Worm (Caenorhabditis elegans) whole organism, young adult: ENCODE data around the gene nhr-133.

Experiments used
- B0019.2 ChIP-seq: fragments of 200-800 bp; sonication (Bioruptor generic); conservative IDR thresholded peaks from 2 replicates; pipeline ENCODE4 v1.3.6; 2022; ENCODE audit warnings: missing genetic modification reagents, missing genetic modification characterization, missing compliant biosample characterization
- C17E4.6 ChIP-seq: fragments of 200-800 bp; sonication (Bioruptor generic); IDR thresholded peaks from 2 replicates; pipeline ENCODE4 v1.3.6; 2022; ENCODE audit warnings: missing genetic modification reagents, missing genetic modification characterization, missing compliant biosample characterization
- D2030.7 ChIP-seq: fragments of 200-800 bp; sonication (Bioruptor generic); IDR thresholded peaks from 2 replicates; pipeline ENCODE4 v1.3.6; 2022; ENCODE audit warnings: missing genetic modification reagents, missing genetic modification characterization, missing compliant biosample characterization
- F22D6.2 ChIP-seq: sonication (generic microtip); optimal IDR thresholded peaks from 2 replicates; lab custom pipeline; 2016; ENCODE audit warnings: mild to moderate bottlenecking, missing genetic modification characterization, missing compliant biosample characterization
- F23B12.7 ChIP-seq: sonication (generic microtip); optimal IDR thresholded peaks from 2 replicates; lab custom pipeline; 2017; ENCODE audit warnings: missing genetic modification characterization, mild to moderate bottlenecking, missing compliant biosample characterization, antibody characterized with exemption, moderate library complexity; ENCODE audit not compliant: insufficient read depth
- F49E8.2 ChIP-seq: sonication (generic microtip); optimal IDR thresholded peaks from 3 replicates; lab custom pipeline; 2017; ENCODE audit warnings: missing genetic modification characterization, mild to moderate bottlenecking, missing compliant biosample characterization, antibody characterized with exemption, moderate library complexity; ENCODE audit not compliant: insufficient read depth
- F52B5.7 ChIP-seq: sonication (generic microtip); optimal IDR thresholded peaks from 2 replicates; lab custom pipeline; 2016; ENCODE audit warnings: mild to moderate bottlenecking, missing genetic modification characterization, missing compliant biosample characterization
- F55B11.4 ChIP-seq: sonication (generic microtip); optimal IDR thresholded peaks from 2 replicates; lab custom pipeline; 2016; ENCODE audit warnings: missing compliant biosample characterization, missing genetic modification characterization, borderline replicate concordance; ENCODE audit not compliant: insufficient read depth
- K11D2.4 ChIP-seq: fragments of 200-800 bp; sonication (Bioruptor generic); IDR thresholded peaks from 2 replicates; pipeline ENCODE4 v1.3.6; 2022; ENCODE audit warnings: missing genetic modification reagents, missing genetic modification characterization, missing compliant biosample characterization
- K12H6.12 ChIP-seq: fragments of 200-800 bp; sonication (Bioruptor generic); optimal IDR thresholded peaks from 2 replicates; lab custom pipeline; 2018; ENCODE audit warnings: mild to moderate bottlenecking, missing genetic modification characterization, missing compliant biosample characterization
- Y56A3A.18 ChIP-seq: fragments of 200-800 bp; sonication (Bioruptor generic); IDR thresholded peaks from 2 replicates; pipeline ENCODE4 v1.3.6; 2022; ENCODE audit warnings: missing genetic modification reagents, missing genetic modification characterization, missing compliant biosample characterization
- Y79H2A.3 ChIP-seq: fragments of 200-800 bp; sonication (Bioruptor generic); conservative IDR thresholded peaks from 2 replicates; pipeline ENCODE4 v1.3.6; 2022; ENCODE audit warnings: missing genetic modification reagents, missing genetic modification characterization, missing compliant biosample characterization
- athp-1 ChIP-seq: sonication (generic microtip); optimal IDR thresholded peaks from 2 replicates; lab custom pipeline; 2017; ENCODE audit warnings: mild to moderate bottlenecking, missing genetic modification characterization, missing compliant biosample characterization
- bed-1 ChIP-seq: fragments of 200-800 bp; sonication (Bioruptor generic); IDR thresholded peaks from 2 replicates; pipeline ENCODE4 v1.3.6; 2022; ENCODE audit warnings: missing genetic modification reagents, missing genetic modification characterization, missing compliant biosample characterization
- ccch-3 ChIP-seq: fragments of 200-800 bp; sonication (Bioruptor generic); optimal IDR thresholded peaks from 2 replicates; lab custom pipeline; 2018; ENCODE audit warnings: mild to moderate bottlenecking, missing genetic modification characterization, missing compliant biosample characterization
- ceh-40 ChIP-seq: fragments of 200-800 bp; sonication (Bioruptor generic); IDR thresholded peaks from 2 replicates; pipeline ENCODE4 v1.3.6; 2022; ENCODE audit warnings: missing genetic modification characterization, missing compliant biosample characterization
- ceh-91 ChIP-seq: fragments of 200-800 bp; sonication (Bioruptor generic); IDR thresholded peaks from 2 replicates; pipeline ENCODE4 v1.3.6; 2022; ENCODE audit warnings: missing genetic modification reagents, missing genetic modification characterization, missing compliant biosample characterization
- chd-7 ChIP-seq: sonication (generic microtip); optimal IDR thresholded peaks from 2 replicates; lab custom pipeline; 2016; ENCODE audit warnings: mild to moderate bottlenecking, missing genetic modification characterization, moderate library complexity, missing compliant biosample characterization
- dpff-1 ChIP-seq: sonication (generic microtip); optimal IDR thresholded peaks from 2 replicates; lab custom pipeline; 2017; ENCODE audit warnings: mild to moderate bottlenecking, missing genetic modification characterization, missing compliant biosample characterization
- dpl-1 ChIP-seq: fragments of 150-350 bp; optimal IDR thresholded peaks from 2 replicates; lab custom pipeline; 2014; ENCODE audit warnings: missing biosample characterization, missing genetic modification reagents, missing genetic modification characterization
- ets-4 ChIP-seq: fragments of 200-800 bp; sonication (Bioruptor generic); optimal IDR thresholded peaks from 2 replicates; lab custom pipeline; 2018; ENCODE audit warnings: mild to moderate bottlenecking, missing genetic modification characterization, missing compliant biosample characterization
- gei-17 ChIP-seq: fragments of 200-800 bp; sonication (Bioruptor generic); optimal IDR thresholded peaks from 2 replicates; lab custom pipeline; 2018; ENCODE audit warnings: mild to moderate bottlenecking, missing genetic modification characterization, missing compliant biosample characterization
- him-1 ChIP-seq: sonication (generic microtip); optimal IDR thresholded peaks from 2 replicates; lab custom pipeline; 2016; ENCODE audit warnings: missing genotype, missing genetic modification reagents, missing genetic modification characterization, missing compliant biosample characterization
- hlh-12 ChIP-seq: sonication (generic microtip); optimal IDR thresholded peaks from 2 replicates; lab custom pipeline; 2016; ENCODE audit warnings: missing genetic modification characterization, missing compliant biosample characterization
- hmg-1.2 ChIP-seq: fragments of 200-800 bp; sonication (Bioruptor generic); IDR thresholded peaks from 2 replicates; pipeline ENCODE4 v1.3.6; 2022; ENCODE audit warnings: missing genetic modification reagents, missing genetic modification characterization, missing compliant biosample characterization
- lag-1 ChIP-seq: fragments of 200-800 bp; sonication (Bioruptor generic); IDR thresholded peaks from 2 replicates; pipeline ENCODE4 v1.3.6; 2022; ENCODE audit warnings: missing genetic modification reagents, missing genetic modification characterization, missing compliant biosample characterization
- lin-26 ChIP-seq: fragments of 200-800 bp; sonication (Bioruptor generic); IDR thresholded peaks from 2 replicates; pipeline ENCODE4 v1.3.6; 2022; ENCODE audit warnings: missing genetic modification reagents, missing genetic modification characterization, missing compliant biosample characterization
- lin-40 ChIP-seq: sonication (generic microtip); optimal IDR thresholded peaks from 2 replicates; lab custom pipeline; 2016; ENCODE audit warnings: missing genetic modification characterization, mild to moderate bottlenecking, missing compliant biosample characterization, missing genotype, missing genetic modification reagents
- lsy-27 ChIP-seq: sonication (generic microtip); optimal IDR thresholded peaks from 2 replicates; lab custom pipeline; 2017; ENCODE audit warnings: missing genetic modification characterization, mild to moderate bottlenecking, missing compliant biosample characterization, antibody characterized with exemption, missing genotype, borderline replicate concordance; ENCODE audit not compliant: insufficient read depth
- madf-8 ChIP-seq: fragments of 200-800 bp; sonication (Bioruptor generic); conservative IDR thresholded peaks from 2 replicates; pipeline ENCODE4 v1.3.6; 2022; ENCODE audit warnings: missing genetic modification reagents, missing genetic modification characterization, missing compliant biosample characterization
- mel-28 ChIP-seq: sonication (generic microtip); optimal IDR thresholded peaks from 2 replicates; lab custom pipeline; 2016; ENCODE audit warnings: borderline replicate concordance, mild to moderate bottlenecking, missing genetic modification characterization, missing compliant biosample characterization
- mxl-1 ChIP-seq: sonication (generic microtip); optimal IDR thresholded peaks from 2 replicates; lab custom pipeline; 2016; ENCODE audit warnings: missing genetic modification characterization, missing compliant biosample characterization
- nhr-120 ChIP-seq: fragments of 200-800 bp; sonication (Bioruptor generic); IDR thresholded peaks from 2 replicates; pipeline ENCODE4 v1.3.6; 2022; ENCODE audit warnings: missing genetic modification characterization, missing compliant biosample characterization
- pha-4 ChIP-seq: fragments of 150-350 bp; sonication (generic microtip); optimal IDR thresholded peaks from 2 replicates; lab custom pipeline; 2014; ENCODE audit warnings: missing biosample characterization, missing genetic modification reagents, missing genetic modification characterization
- rcor-1 ChIP-seq: fragments of 200-800 bp; sonication (Bioruptor generic); IDR thresholded peaks from 2 replicates; pipeline ENCODE4 v1.3.6; 2022; ENCODE audit warnings: missing genetic modification reagents, missing genetic modification characterization, missing compliant biosample characterization
- unc-62 ChIP-seq: fragments of 150-350 bp; optimal IDR thresholded peaks from 2 replicates; lab custom pipeline; 2014; ENCODE audit warnings: missing biosample characterization, missing genetic modification reagents, missing genetic modification characterization
- zfh-2 ChIP-seq: fragments of 200-800 bp; sonication (Bioruptor generic); conservative IDR thresholded peaks from 2 replicates; pipeline ENCODE4 v1.3.6; 2022; ENCODE audit warnings: missing genetic modification reagents, missing genetic modification characterization, missing compliant biosample characterization
- ztf-25 ChIP-seq: fragments of 200-800 bp; sonication (Bioruptor generic); IDR thresholded peaks from 2 replicates; pipeline ENCODE4 v1.3.6; 2022; ENCODE audit warnings: missing genetic modification reagents, missing genetic modification characterization, missing compliant biosample characterization

nhr-133 gene

ce11 chrV:2177307-2177764 lies 34.6 kb downstream of the nhr-133 start, which contains the start of gene srbc-17:
Gene srbc-17, plus strand, starts transcription at chrV:2177714.
- TF ChIP-seq ceh-91, result no peak
- no peak for TF ChIP-seq pha-4
- no peak for TF ChIP-seq ets-4
- TF ChIP-seq C17E4.6 (GFP tag; lab: Robert Waterston, UW), result no peak
- TF ChIP-seq Y79H2A.3 (GFP tag; lab: Robert Waterston, UW), result no peak
- TF ChIP-seq chd-7, result no peak
- TF ChIP-seq F22D6.2 (tag; lab: Kevin White, UChicago), result no peak
- no peak for TF ChIP-seq dpff-1 (tag; lab: Kevin White, UChicago)
- TF ChIP-seq K12H6.12 (tag; lab: Kevin White, UChicago), result no peak
- no peak for TF ChIP-seq lin-26 (GFP tag; lab: Robert Waterston, UW)
- no peak for TF ChIP-seq bed-1 (GFP tag; lab: Robert Waterston, UW)
- TF ChIP-seq lag-1, result no peak
- TF ChIP-seq gei-17, result no peak
- TF ChIP-seq ceh-40 (GFP tag; lab: Robert Waterston, UW), result no peak
- no peak for TF ChIP-seq madf-8 (GFP tag; lab: Robert Waterston, UW)
- TF ChIP-seq K11D2.4, result no peak
- TF ChIP-seq hmg-1.2 (GFP tag; lab: Robert Waterston, UW), result no peak
- TF ChIP-seq hlh-12 (tag; lab: Kevin White, UChicago), result no peak
- TF ChIP-seq athp-1 (tag; lab: Kevin White, UChicago), result no peak
- no peak for TF ChIP-seq B0019.2 (GFP tag; lab: Robert Waterston, UW)

- no peak for TF ChIP-seq mxl-1 (tag; lab: Kevin White, UChicago)
- no peak for TF ChIP-seq zfh-2
- TF ChIP-seq, all 124 proteins: peak for 0
Observed at ce11 chrV:2175242-2175641, 36.7 kb downstream of the nhr-133 start, which contains the start of gene C45H4.18. Gene C45H4.18, plus strand, starts transcription at chrV:2175542.

- TF ChIP-seq Y56A3A.18 (GFP tag; lab: Robert Waterston, UW) (no peak), ccch-3 (GFP tag; lab: Kevin White, UChicago) (no peak), lsy-27 (tag; lab: Kevin White, UChicago) (no peak), F49E8.2 (no peak), rcor-1 (no peak), him-1 (no peak), unc-62 (GFP tag; lab: Kevin White, UChicago) (no peak), bed-1 (GFP tag; lab: Robert Waterston, UW) (no peak), gei-17 (no peak), F23B12.7 (tag; lab: Kevin White, UChicago) (no peak), F52B5.7 (tag; lab: Kevin White, UChicago) (no peak), ceh-91 (no peak), lin-26 (GFP tag; lab: Robert Waterston, UW) (no peak), mel-28 (tag; lab: Kevin White, UChicago) (no peak), ztf-25 (no peak), nhr-120 (GFP tag; lab: Robert Waterston, UW) (no peak)
Observed at ce11 chrV:2174465-2174864, 37.5 kb downstream of the nhr-133 start.

ce11 chrV:2166679-2167078 lies 45.2 kb downstream of the nhr-133 start, which contains the start of gene srbc-19:
Gene srbc-19, minus strand, starts transcription at chrV:2166779.
- TF ChIP-seq dpl-1 (GFP tag; lab: Kevin White, UChicago) (no peak), F55B11.4 (tag; lab: Kevin White, UChicago) (no peak), lin-40 (tag; lab: Kevin White, UChicago) (no peak), K11D2.4 (no peak), D2030.7 (GFP tag; lab: Robert Waterston, UW) (no peak)
